In the genomic region with DNA sequence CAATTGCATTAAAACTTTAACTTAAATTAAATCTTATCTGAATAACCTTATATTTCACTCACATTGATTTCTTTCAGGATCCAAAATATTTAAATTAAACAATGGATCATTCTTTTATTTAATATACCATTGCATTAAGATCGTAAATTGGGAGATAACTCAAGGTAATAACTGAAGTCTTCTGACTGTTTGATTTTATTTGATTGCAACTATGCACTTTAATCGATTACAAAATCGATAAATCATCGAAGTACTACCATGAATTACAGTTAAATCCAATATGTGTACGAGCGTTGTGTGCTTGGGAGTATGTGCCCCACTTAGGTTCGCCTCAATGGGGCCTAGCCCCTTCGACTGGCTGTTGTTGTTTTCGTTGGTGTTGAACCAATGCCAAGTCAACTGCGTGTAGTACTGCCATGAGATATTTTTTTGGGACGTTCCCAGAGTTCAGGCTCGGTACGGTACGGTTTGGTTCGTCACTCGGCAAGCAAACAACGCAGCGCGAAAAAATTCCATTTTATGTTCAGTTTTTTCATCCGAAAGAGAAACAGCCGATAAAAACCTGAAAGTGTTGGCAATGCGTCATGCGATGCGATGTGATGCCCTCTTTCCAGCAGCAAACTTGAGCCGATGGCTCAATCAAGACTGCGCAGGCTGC, we compare ENCODE assay signal across 2 fruit fly cellular contexts.
TF ChIP-seq lines count a peak whose summit lies in the region.

No protein-coding gene starts in this region.

TF ChIP-seq in whole organism, embryonic, 481 proteins besides CTCF, POLR2A, EP300 and RAD21 (continued from another document):
- TF ChIP-seq CG42726 (GFP tag; IDR thresholded peaks at IDR 0.05; lab: Robert Waterston, UW; ENCODE audit: partially characterized antibody) (no peak), CG11504 (tag; optimal IDR thresholded peaks at IDR 0.05; lab: Kevin White, UChicago) (peak; percentile 16), amos (GFP tag; IDR thresholded peaks at IDR 0.05; lab: Robert Waterston, UW; ENCODE audit: partially characterized antibody) (no peak), CrebB (tag; optimal IDR thresholded peaks at IDR 0.05; lab: Kevin White, UChicago) (peak; percentile 8), CG11696 (GFP tag; IDR thresholded peaks at IDR 0.05; lab: Robert Waterston, UW) (no peak), CG15269 (tag; optimal IDR thresholded peaks at IDR 0.05; lab: Kevin White, UChicago) (peak; percentile 16), Med (GFP tag; lab: Kevin White, UChicago) (peak; percentile 75), CG15696 (tag; optimal IDR thresholded peaks at IDR 0.05; lab: Kevin White, UChicago) (no peak), cg (GFP tag; optimal IDR thresholded peaks at IDR 0.05; lab: Kevin White, UChicago) (peak; percentile 5), CG12769 (tag; optimal IDR thresholded peaks at IDR 0.05; lab: Kevin White, UChicago) (peak; percentile 81), CG13894 (tag; optimal IDR thresholded peaks at IDR 0.05; lab: Kevin White, UChicago) (peak; percentile 1), CG8765 (GFP tag; IDR thresholded peaks at IDR 0.05; lab: Robert Waterston, UW) (no peak), Dref (GFP tag; IDR thresholded peaks at IDR 0.05; lab: Robert Waterston, UW) (no peak), chm (GFP tag; IDR thresholded peaks at IDR 0.05; lab: Robert Waterston, UW) (peak; percentile 51; the same call in 1 of the 2 replicates), lov (optimal IDR thresholded peaks at IDR 0.05; lab: Kevin White, UChicago) (no peak), lov (GFP tag; IDR thresholded peaks at IDR 0.05; lab: Robert Waterston, UW) (0 out of 3 replicates have a peak, but pooled peaks have one; percentile 55), Meics (GFP tag; optimal IDR thresholded peaks at IDR 0.05; lab: Kevin White, UChicago) (peak; percentile 31), Hr3 (GFP tag; optimal IDR thresholded peaks at IDR 0.05; lab: Kevin White, UChicago) (no peak), hkb (optimal IDR thresholded peaks at IDR 0.05; lab: Kevin White, UChicago) (no peak), hkb (GFP tag; IDR thresholded peaks at IDR 0.05; lab: Robert Waterston, UW) (peak; percentile 17; the same call in 1 of the 2 replicates), CG10274 (GFP tag; optimal IDR thresholded peaks at IDR 0.05; lab: Kevin White, UChicago) (no peak), CG5180 (GFP tag; optimal IDR thresholded peaks at IDR 0.05; lab: Kevin White, UChicago) (peak; percentile 41), CG10431 (GFP tag; optimal IDR thresholded peaks at IDR 0.05; lab: Kevin White, UChicago) (no peak), Rfx (GFP tag; IDR thresholded peaks at IDR 0.05; lab: Robert Waterston, UW) (no peak), org-1 (GFP tag; optimal IDR thresholded peaks at IDR 0.05; lab: Kevin White, UChicago) (peak; percentile 5), CG8290 (GFP tag; optimal IDR thresholded peaks at IDR 0.05; lab: Kevin White, UChicago) (no peak), CG8290 (tag; optimal IDR thresholded peaks at IDR 0.05; lab: Kevin White, UChicago) (peak in 1 of 2 experiments; percentile 65), stwl (tag; optimal IDR thresholded peaks at IDR 0.05; lab: Kevin White, UChicago) (peak; percentile 74), Jarid2 (GFP tag; optimal IDR thresholded peaks at IDR 0.05; lab: Kevin White, UChicago) (no peak), E2f2 (GFP tag; IDR thresholded peaks at IDR 0.05; lab: Robert Waterston, UW) (0 out of 2 replicates have a peak, but pooled peaks have one; percentile 10), Ptx1 (GFP tag; IDR thresholded peaks at IDR 0.05; lab: Robert Waterston, UW) (no peak), CG14441 (GFP tag; IDR thresholded peaks at IDR 0.05; lab: Robert Waterston, UW) (no peak), HLH3B (GFP tag; IDR thresholded peaks at IDR 0.05; lab: Robert Waterston, UW) (0 out of 2 replicates have a peak, but pooled peaks have one; percentile 4), Atf6 (GFP tag; IDR thresholded peaks at IDR 0.05; lab: Robert Waterston, UW) (0 out of 2 replicates have a peak, but pooled peaks have one; percentile 18), sna (GFP tag; IDR thresholded peaks at IDR 0.05; lab: Robert Waterston, UW; ENCODE audit: partially characterized antibody) (peak; percentile 49; the same call in 1 of the 2 replicates), CG2116 (GFP tag; optimal IDR thresholded peaks at IDR 0.05; lab: Kevin White, UChicago) (peak; percentile 52), CG9437 (GFP tag; optimal IDR thresholded peaks at IDR 0.05; lab: Kevin White, UChicago) (no peak), crol (GFP tag; IDR thresholded peaks at IDR 0.05; lab: Robert Waterston, UW) (no peak), CG9932 (GFP tag; IDR thresholded peaks at IDR 0.05; lab: Robert Waterston, UW) (0 out of 2 replicates have a peak, but pooled peaks have one; percentile 8), CG16813 (GFP tag; IDR thresholded peaks at IDR 0.05; lab: Robert Waterston, UW; ENCODE audit: partially characterized antibody) (no peak), ssp (GFP tag; IDR thresholded peaks at IDR 0.05; lab: Robert Waterston, UW) (no peak), MBD-R2 (GFP tag; IDR thresholded peaks at IDR 0.05; lab: Robert Waterston, UW) (peak; percentile 28; the same call in 1 of the 2 replicates), CG33213 (GFP tag; optimal IDR thresholded peaks at IDR 0.05; lab: Kevin White, UChicago) (no peak), her (GFP tag; optimal IDR thresholded peaks at IDR 0.05; lab: Kevin White, UChicago) (no peak), sens (GFP tag; lab: Kevin White, UChicago) (peak; percentile 40), Nf-YA (GFP tag; IDR thresholded peaks at IDR 0.05; lab: Robert Waterston, UW) (no peak), mam (GFP tag; optimal IDR thresholded peaks at IDR 0.05; lab: Kevin White, UChicago) (no peak), vvl (GFP tag; IDR thresholded peaks at IDR 0.05; lab: Robert Waterston, UW) (0 out of 2 replicates have a peak, but pooled peaks have one; percentile 6), CG17568 (GFP tag; optimal IDR thresholded peaks at IDR 0.05; lab: Kevin White, UChicago) (peak; percentile 7), CG13624 (GFP tag; optimal IDR thresholded peaks at IDR 0.05; lab: Kevin White, UChicago) (peak; percentile 0)

TF ChIP-seq in whole organism, prepupa, 60 proteins besides CTCF, POLR2A, EP300 and RAD21 (continued from another document):
- TF ChIP-seq achi (GFP tag; optimal IDR thresholded peaks at IDR 0.05; lab: Kevin White, UChicago) (no peak), esn (GFP tag; optimal IDR thresholded peaks at IDR 0.05; lab: Kevin White, UChicago) (peak; percentile 17), CG8119 (GFP tag; IDR thresholded peaks at IDR 0.05; lab: Robert Waterston, UW) (no peak), CG8632 (GFP tag; optimal IDR thresholded peaks at IDR 0.05; lab: Kevin White, UChicago) (no peak), CG15336 (GFP tag; IDR thresholded peaks at IDR 0.05; lab: Robert Waterston, UW) (no peak), CG4318 (GFP tag; optimal IDR thresholded peaks at IDR 0.05; lab: Kevin White, UChicago) (no peak), CG11902 (GFP tag; optimal IDR thresholded peaks at IDR 0.05; lab: Kevin White, UChicago) (no peak), fkh (GFP tag; optimal IDR thresholded peaks at IDR 0.05; lab: Kevin White, UChicago) (no peak), ss (GFP tag; optimal IDR thresholded peaks at IDR 0.05; lab: Kevin White, UChicago) (no peak), CG10631 (GFP tag; optimal IDR thresholded peaks at IDR 0.05; lab: Kevin White, UChicago) (no peak), CG7368 (GFP tag; optimal IDR thresholded peaks at IDR 0.05; lab: Kevin White, UChicago) (no peak), vri (GFP tag; optimal IDR thresholded peaks at IDR 0.05; lab: Kevin White, UChicago) (no peak), CG34406 (GFP tag; optimal IDR thresholded peaks at IDR 0.05; lab: Kevin White, UChicago) (no peak), Blimp-1 (GFP tag; optimal IDR thresholded peaks at IDR 0.05; lab: Kevin White, UChicago) (peak; percentile 36), Met (GFP tag; optimal IDR thresholded peaks at IDR 0.05; lab: Kevin White, UChicago) (peak; percentile 26), OdsH (GFP tag; optimal IDR thresholded peaks at IDR 0.05; lab: Kevin White, UChicago) (no peak), salr (GFP tag; optimal IDR thresholded peaks at IDR 0.05; lab: Kevin White, UChicago) (no peak), CG6276 (GFP tag; optimal IDR thresholded peaks at IDR 0.05; lab: Kevin White, UChicago) (no peak), topi (GFP tag; optimal IDR thresholded peaks at IDR 0.05; lab: Kevin White, UChicago) (no peak), Eip75B (GFP tag; optimal IDR thresholded peaks at IDR 0.05; lab: Kevin White, UChicago) (no peak), Hr38 (GFP tag; optimal IDR thresholded peaks at IDR 0.05; lab: Kevin White, UChicago) (no peak), CG32006 (GFP tag; optimal IDR thresholded peaks at IDR 0.05; lab: Kevin White, UChicago) (no peak), Sox102F (GFP tag; optimal IDR thresholded peaks at IDR 0.05; lab: Kevin White, UChicago) (peak; percentile 7), net (GFP tag; optimal IDR thresholded peaks at IDR 0.05; lab: Kevin White, UChicago) (no peak), lz (GFP tag; optimal IDR thresholded peaks at IDR 0.05; lab: Kevin White, UChicago) (no peak), fd59A (GFP tag; optimal IDR thresholded peaks at IDR 0.05; lab: Kevin White, UChicago) (no peak), Ets96B (tag; optimal IDR thresholded peaks at IDR 0.05; lab: Kevin White, UChicago) (no peak), fd85E (GFP tag; optimal IDR thresholded peaks at IDR 0.05; lab: Kevin White, UChicago) (no peak), CG6808 (GFP tag; optimal IDR thresholded peaks at IDR 0.05; lab: Kevin White, UChicago) (no peak), Sox14 (GFP tag; optimal IDR thresholded peaks at IDR 0.05; lab: Kevin White, UChicago) (no peak), cyc (GFP tag; optimal IDR thresholded peaks at IDR 0.05; lab: Kevin White, UChicago) (no peak), spab (GFP tag; optimal IDR thresholded peaks at IDR 0.05; lab: Kevin White, UChicago) (no peak), CG3919 (GFP tag; optimal IDR thresholded peaks at IDR 0.05; lab: Kevin White, UChicago) (peak; percentile 7), Hr4 (GFP tag; optimal IDR thresholded peaks at IDR 0.05; lab: Kevin White, UChicago) (no peak), CG9139 (GFP tag; optimal IDR thresholded peaks at IDR 0.05; lab: Kevin White, UChicago) (no peak), svp (GFP tag; lab: Kevin White, UChicago) (peak; percentile 58), Lpt (GFP tag; optimal IDR thresholded peaks at IDR 0.05; lab: Kevin White, UChicago) (no peak), CG8319 (GFP tag; optimal IDR thresholded peaks at IDR 0.05; lab: Kevin White, UChicago) (no peak)
